Worm (Caenorhabditis elegans) whole organism, young adult: ENCODE results near the gene F59B8.1.

ENCODE experiments used
- F33H1.4 ChIP-seq: fragments of 200-800 bp; sonication (Bioruptor generic); IDR thresholded peaks from 2 replicates; pipeline ENCODE4 v1.3.6; 2022; ENCODE audit warnings: missing genetic modification reagents, missing genetic modification characterization, missing compliant biosample characterization
- ama-1 ChIP-seq, 3 experiments: fragments of 150-350 bp in 1 of 3; sonication (generic microtip) in 2 of 3; optimal IDR thresholded peaks; 2 replicates each; lab custom pipeline; 2014 to 2018; ENCODE audit warnings: missing biosample characterization in 2 of 3, missing genetic modification characterization in 2 of 3, missing genetic modification reagents in 2 of 3
- attf-3 ChIP-seq: fragments of 200-800 bp; sonication (Bioruptor generic); conservative IDR thresholded peaks from 2 replicates; pipeline ENCODE4 v1.3.6; 2022; ENCODE audit warnings: missing genetic modification reagents, missing genetic modification characterization, missing compliant biosample characterization
- ets-4 ChIP-seq: fragments of 200-800 bp; sonication (Bioruptor generic); optimal IDR thresholded peaks from 2 replicates; lab custom pipeline; 2018; ENCODE audit warnings: mild to moderate bottlenecking, missing genetic modification characterization, missing compliant biosample characterization
- nhr-120 ChIP-seq: fragments of 200-800 bp; sonication (Bioruptor generic); IDR thresholded peaks from 2 replicates; pipeline ENCODE4 v1.3.6; 2022; ENCODE audit warnings: missing genetic modification characterization, missing compliant biosample characterization
- pha-4 ChIP-seq: fragments of 150-350 bp; sonication (generic microtip); optimal IDR thresholded peaks from 2 replicates; lab custom pipeline; 2014; ENCODE audit warnings: missing biosample characterization, missing genetic modification reagents, missing genetic modification characterization

ce11 chrIV:9427959-9428358 is at the start of gene F59B8.1:
- TF ChIP-seq nhr-120 (GFP tag; lab: Robert Waterston, UW) (no peak), ets-4 (no peak), F33H1.4 (GFP tag; lab: Robert Waterston, UW) (no peak), pha-4 (tag; lab: Kevin White, UChicago) (no peak), attf-3 (GFP tag; lab: Robert Waterston, UW) (no peak), ama-1 (optimal IDR thresholded peaks at IDR 0.05; lab: Kevin White, UChicago) (no peak), ama-1 (GFP tag; optimal IDR thresholded peaks at IDR 0.05; lab: Kevin White, UChicago) (no peak)
